Fruit fly (Drosophila melanogaster): ENCODE results near the gene Vps36.
A peak's percentile ranks its signal among the peaks of the same experiment; 100 is the strongest.

Gene Vps36

DNA sequence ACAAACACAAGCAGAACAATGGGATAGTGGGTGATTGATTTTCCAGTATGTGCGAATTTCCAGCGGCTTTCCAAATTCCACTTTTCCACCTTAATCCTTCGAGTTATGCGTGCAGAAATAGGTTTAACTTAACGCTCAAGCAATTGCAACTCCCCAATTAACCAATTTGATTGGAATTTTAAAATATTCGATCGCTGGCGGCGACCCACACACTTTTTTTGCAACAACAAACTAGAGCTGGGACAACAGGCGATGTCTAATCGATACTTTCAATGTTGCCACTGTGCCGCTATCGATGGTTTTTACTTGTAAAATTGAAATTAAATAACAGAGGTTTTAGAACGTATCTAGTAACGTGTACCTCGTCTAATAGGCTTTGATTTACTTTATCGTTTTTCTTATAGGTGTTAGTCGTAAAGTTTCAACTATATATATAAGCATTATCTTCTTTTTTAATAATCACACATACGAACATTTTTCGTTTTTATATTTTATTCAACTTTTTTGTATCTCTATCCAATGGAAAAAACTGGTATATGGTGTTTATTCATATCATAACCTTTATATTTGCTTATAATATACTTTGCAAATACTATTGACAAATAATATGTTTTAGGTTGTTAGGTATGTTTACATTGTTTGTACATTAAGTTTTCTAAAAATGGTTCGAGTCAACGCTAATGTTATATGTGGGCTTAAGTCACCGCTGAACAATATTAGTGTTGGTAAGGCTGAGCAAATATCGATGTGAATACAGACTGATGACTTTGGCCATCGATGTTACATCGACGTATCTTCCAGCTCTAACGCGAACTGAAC lies 26.7 kb downstream of the Vps36 start, which contains the start of the genes Abp1 and Tgi (continued):
- TF ChIP-seq gsb (GFP tag; IDR thresholded peaks at IDR 0.05) (no peak), CG18599 (GFP tag; optimal IDR thresholded peaks at IDR 0.05) (no peak), CG11398 (GFP tag; optimal IDR thresholded peaks at IDR 0.05) (no peak), dm (GFP tag; optimal IDR thresholded peaks at IDR 0.05) (no peak), CG4282 (GFP tag; optimal IDR thresholded peaks at IDR 0.05) (no peak), CG4617 (GFP tag; optimal IDR thresholded peaks at IDR 0.05; ENCODE audit: borderline replicate concordance) (peak; percentile 80), CkIIα-i1 (GFP tag; IDR thresholded peaks at IDR 0.05) (no peak), CG13123 (GFP tag; optimal IDR thresholded peaks at IDR 0.05) (no peak), CG15269 (tag; optimal IDR thresholded peaks at IDR 0.05) (peak; percentile 21), NfI (GFP tag; optimal IDR thresholded peaks at IDR 0.05) (peak; percentile 26), CG9727 (GFP tag; optimal IDR thresholded peaks at IDR 0.05) (peak; percentile 6), lov (optimal IDR thresholded peaks at IDR 0.05) (no peak), lov (GFP tag; IDR thresholded peaks at IDR 0.05) (no peak), CG33213 (GFP tag; optimal IDR thresholded peaks at IDR 0.05) (peak; percentile 61), Atf-2 (GFP tag; optimal IDR thresholded peaks at IDR 0.05) (no peak), sqz (GFP tag; optimal IDR thresholded peaks at IDR 0.05) (no peak), CHES-1-like (GFP tag; optimal IDR thresholded peaks at IDR 0.05) (peak; percentile 47)

DNA sequence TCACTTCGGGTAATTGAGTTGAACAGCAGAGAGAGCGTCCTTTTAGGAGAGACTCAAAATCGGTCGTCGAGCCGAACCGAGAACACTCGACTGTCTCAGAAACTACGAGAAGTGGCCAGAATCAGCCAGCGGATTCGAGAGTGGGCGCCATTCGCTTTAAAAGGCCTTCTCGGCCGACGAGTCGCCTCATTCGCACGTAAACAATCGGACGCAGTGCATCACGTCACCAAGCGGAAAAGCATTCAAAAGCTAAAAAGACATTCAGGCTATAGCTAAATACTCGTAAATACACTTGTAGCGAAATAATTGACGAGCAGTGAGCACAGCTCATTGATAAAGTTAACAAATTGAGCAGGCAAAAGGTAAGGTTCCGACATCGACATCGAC lies 32.7 kb downstream of the Vps36 start:
- TF ChIP-seq ara (GFP tag; IDR thresholded peaks at IDR 0.05) (no peak), Drgx (GFP tag; IDR thresholded peaks at IDR 0.05) (0 out of 2 replicates have a peak, but pooled peaks have one; percentile 6), sim (GFP tag; IDR thresholded peaks at IDR 0.05) (no peak), pho (GFP tag; optimal IDR thresholded peaks at IDR 0.05) (no peak), pzg (GFP tag; optimal IDR thresholded peaks at IDR 0.05) (no peak), schlank (tag; optimal IDR thresholded peaks at IDR 0.05) (no peak), ap (GFP tag; IDR thresholded peaks at IDR 0.05) (no peak), Opbp (GFP tag; IDR thresholded peaks at IDR 0.05; ENCODE audit: partially characterized antibody) (0 out of 3 replicates have a peak, but pooled peaks have one; percentile 17), chinmo (GFP tag; IDR thresholded peaks at IDR 0.05; ENCODE audit: partially characterized antibody) (peak; percentile 84; the same call in 1 of the 4 replicates), fu2 (GFP tag; optimal IDR thresholded peaks at IDR 0.05) (no peak), CG13424 (tag; optimal IDR thresholded peaks at IDR 0.05) (no peak), CG11456 (GFP tag; IDR thresholded peaks at IDR 0.05) (no peak), CG11723 (GFP tag; optimal IDR thresholded peaks at IDR 0.05) (no peak), gcm2 (GFP tag; optimal IDR thresholded peaks at IDR 0.05) (no peak), Atf3 (GFP tag; optimal IDR thresholded peaks at IDR 0.05) (no peak), CG18764 (GFP tag; optimal IDR thresholded peaks at IDR 0.05) (no peak), hbn (GFP tag; IDR thresholded peaks at IDR 0.05; ENCODE audit: partially characterized antibody) (0 out of 2 replicates have a peak, but pooled peaks have one; percentile 23), Rfx (GFP tag; IDR thresholded peaks at IDR 0.05) (peak; percentile 21; the same call in 1 of the 2 replicates), ttk (GFP tag; IDR thresholded peaks at IDR 0.05) (no peak), HHEX (GFP tag; optimal IDR thresholded peaks at IDR 0.05) (no peak), CG12071 (GFP tag; optimal IDR thresholded peaks at IDR 0.05) (no peak), dati (GFP tag; IDR thresholded peaks at IDR 0.05) (no peak), CG13624 (GFP tag; optimal IDR thresholded peaks at IDR 0.05) (no peak), CG14965 (GFP tag; optimal IDR thresholded peaks at IDR 0.05; ENCODE audit: borderline replicate concordance) (no peak), Atf6 (GFP tag; IDR thresholded peaks at IDR 0.05) (0 out of 2 replicates have a peak, but pooled peaks have one; percentile 9), CG13894 (tag; optimal IDR thresholded peaks at IDR 0.05) (peak; percentile 10), Doc3 (GFP tag; IDR thresholded peaks at IDR 0.05; ENCODE audit: partially characterized antibody) (no peak), Jarid2 (GFP tag; optimal IDR thresholded peaks at IDR 0.05) (no peak), CG7786 (GFP tag; optimal IDR thresholded peaks at IDR 0.05) (no peak), fd3F (GFP tag; optimal IDR thresholded peaks at IDR 0.05) (no peak), Dll (GFP tag; IDR thresholded peaks at IDR 0.05; ENCODE audit: partially characterized antibody) (no peak), CG10543 (GFP tag; optimal IDR thresholded peaks at IDR 0.05) (no peak)

Data from whole organism, embryonic.